Fruit fly (Drosophila melanogaster): ENCODE data around the gene CG12219.

DNA sequence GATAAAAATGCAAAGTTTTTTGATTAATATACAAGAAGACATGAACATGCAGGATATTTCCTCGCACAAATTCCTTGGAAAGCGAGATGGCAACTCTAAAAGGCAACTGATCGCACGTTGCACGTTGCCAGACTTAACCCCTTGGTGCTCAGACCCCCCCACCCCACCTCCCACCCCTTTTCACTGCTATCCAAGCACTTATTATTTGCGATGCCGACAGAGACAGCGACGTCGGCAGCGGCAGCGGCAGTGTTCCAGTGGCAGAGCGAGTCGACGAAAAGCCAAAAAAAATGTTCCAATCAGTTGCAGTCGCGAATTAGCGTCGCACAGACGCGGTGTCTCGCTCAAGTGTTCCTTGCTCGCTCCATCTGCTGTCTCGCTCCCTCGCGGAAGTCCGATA, 2.6 kb upstream of the CG12219 start, which contains the start of gene CG3823:
- no peak for TF ChIP-seq CG5953 (GFP tag; IDR thresholded peaks at IDR 0.05)
- TF ChIP-seq CG14667 (GFP tag; IDR thresholded peaks at IDR 0.05): no peak
- TF ChIP-seq maf-S (GFP tag; optimal IDR thresholded peaks at IDR 0.05): no peak
- TF ChIP-seq sr (GFP tag; IDR thresholded peaks at IDR 0.05): no peak
- TF ChIP-seq CG12744 (GFP tag; optimal IDR thresholded peaks at IDR 0.05): no peak
- TF ChIP-seq CG4282 (GFP tag; optimal IDR thresholded peaks at IDR 0.05): no peak
- TF ChIP-seq Dip3 (GFP tag; optimal IDR thresholded peaks at IDR 0.05): no peak
- TF ChIP-seq mld (GFP tag; IDR thresholded peaks at IDR 0.05; ENCODE audit: partially characterized antibody): no peak
- no peak for TF ChIP-seq dati (GFP tag; IDR thresholded peaks at IDR 0.05)
- no peak for TF ChIP-seq croc (GFP tag; conservative IDR thresholded peaks at IDR 0.05)
- TF ChIP-seq CG8924 (tag; optimal IDR thresholded peaks at IDR 0.05): no peak
- TF ChIP-seq Hr78 (GFP tag; optimal IDR thresholded peaks at IDR 0.05): no peak
- TF ChIP-seq usp (GFP tag; optimal IDR thresholded peaks at IDR 0.05): no peak
